Fruit fly (Drosophila melanogaster) whole organism, pupa: ENCODE measurements around the gene CG11309.

Source experiments
- CG12605 ChIP-seq: fragments of 200-800 bp; sonication (Bioruptor generic); IDR thresholded peaks from 2 replicates; pipeline ENCODE4 v1.3.6; 2022; ENCODE audit warnings: missing biosample characterization, missing genetic modification characterization
- CG13204 ChIP-seq: fragments of 200-800 bp; sonication (Bioruptor generic); optimal IDR thresholded peaks from 2 replicates; lab custom pipeline; 2018; ENCODE audit warnings: missing biosample characterization, mild to moderate bottlenecking, missing genetic modification characterization, moderate library complexity
- CG15710 ChIP-seq: fragments of 200-800 bp; sonication (Bioruptor generic); optimal IDR thresholded peaks from 2 replicates; lab custom pipeline; 2018; ENCODE audit warnings: missing biosample characterization, mild to moderate bottlenecking, missing genetic modification characterization, moderate library complexity
- CG17806 ChIP-seq: fragments of 200-800 bp; sonication (Bioruptor generic); optimal IDR thresholded peaks from 2 replicates; lab custom pipeline; 2018; ENCODE audit warnings: missing biosample characterization, mild to moderate bottlenecking, missing genetic modification characterization, moderate library complexity
- CG32121 ChIP-seq: fragments of 200-800 bp; sonication (Bioruptor generic); IDR thresholded peaks from 2 replicates; pipeline ENCODE4 v1.3.6; 2022; ENCODE audit warnings: missing biosample characterization, missing genetic modification characterization
- CG34367 ChIP-seq: fragments of 200-800 bp; sonication (Bioruptor generic); optimal IDR thresholded peaks from 2 replicates; lab custom pipeline; 2018; ENCODE audit warnings: missing biosample characterization, mild to moderate bottlenecking, missing genetic modification characterization
- D1 ChIP-seq: fragments of 200-800 bp; sonication (Bioruptor generic); optimal IDR thresholded peaks from 2 replicates; lab custom pipeline; 2018; ENCODE audit warnings: missing biosample characterization, mild to moderate bottlenecking, missing genetic modification characterization, moderate library complexity
- EcR ChIP-seq: fragments of 200-800 bp; sonication (Bioruptor generic); optimal IDR thresholded peaks from 3 replicates; lab custom pipeline; 2019; ENCODE audit warnings: missing biosample characterization, missing genetic modification characterization, mild to moderate bottlenecking, moderate library complexity, missing genetic modification reagents
- Ets98B ChIP-seq: fragments of 200-800 bp; sonication (Bioruptor generic); IDR thresholded peaks from 2 replicates; pipeline ENCODE4 v1.3.6; 2022; ENCODE audit warnings: missing biosample characterization, missing genetic modification characterization
- Pif1A ChIP-seq: fragments of 200-800 bp; sonication (Bioruptor generic); optimal IDR thresholded peaks from 3 replicates; lab custom pipeline; 2016; ENCODE audit warnings: missing biosample characterization, missing genetic modification characterization
- gl ChIP-seq: fragments of 200-800 bp; sonication (Bioruptor generic); optimal IDR thresholded peaks from 2 replicates; lab custom pipeline; 2018; ENCODE audit warnings: missing biosample characterization, mild to moderate bottlenecking, missing genetic modification characterization
- rn ChIP-seq: fragments of 200-800 bp; sonication (Bioruptor generic); IDR thresholded peaks from 2 replicates; pipeline ENCODE4 v1.3.6; 2022; ENCODE audit warnings: missing biosample characterization, missing genetic modification characterization

- TF ChIP-seq Ets98B (no peak), D1 (no peak), Pif1A (GFP tag; lab: Kevin White, UChicago) (no peak), CG32121 (GFP tag; lab: Robert Waterston, UW) (no peak), CG17806 (no peak), rn (GFP tag; lab: Robert Waterston, UW) (no peak), CG15710 (tag; lab: Kevin White, UChicago) (no peak), gl (tag; lab: Kevin White, UChicago) (no peak), CG34367 (no peak), CG12605 (GFP tag; lab: Robert Waterston, UW) (no peak), EcR (GFP tag; lab: Kevin White, UChicago) (no peak), CG13204 (GFP tag; lab: Kevin White, UChicago) (no peak)
These were observed 19.5 kb downstream of the CG11309 start for dm6 chr3L:21284720-21285638.
